Worm (Caenorhabditis elegans) whole organism, L4/young adult: Measurements from ENCODE around the gene atf-7.

Experiments used
- dao-5 ChIP-seq: sonication (generic microtip); optimal IDR thresholded peaks from 2 replicates; lab custom pipeline; 2016; ENCODE audit warnings: missing genotype, missing genetic modification characterization, moderate library complexity, missing compliant biosample characterization
- him-1 ChIP-seq: sonication (generic microtip); optimal IDR thresholded peaks from 2 replicates; lab custom pipeline; 2016; ENCODE audit warnings: missing genotype, missing genetic modification reagents, missing genetic modification characterization, missing compliant biosample characterization

DNA sequence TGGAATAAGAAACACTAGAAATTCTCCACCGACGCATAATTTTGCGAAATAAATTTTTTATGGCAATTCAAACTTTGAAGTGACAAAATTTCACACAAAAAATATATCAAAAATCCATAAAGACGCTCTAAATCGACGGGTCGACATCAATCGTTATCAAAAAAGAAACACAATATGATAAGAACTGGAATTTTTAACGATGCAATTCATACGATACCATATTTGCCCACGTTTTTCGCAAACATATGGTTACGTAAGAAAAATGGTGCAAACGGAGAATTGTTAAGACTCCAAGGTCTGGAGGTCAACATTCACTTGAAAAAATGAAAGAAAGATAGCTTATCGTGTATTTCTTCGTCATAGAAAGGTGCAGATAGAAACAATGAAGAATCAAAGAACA lies 7.3 kb upstream of the atf-7 start:
- TF ChIP-seq him-1 (tag; lab: Kevin White, UChicago) (no peak), dao-5 (no peak)
